Worm (Caenorhabditis elegans) whole organism, late embryonic: Measurements from ENCODE around the gene sir-2.1.

ENCODE experiments used
- ama-1 ChIP-seq: fragments of 150-350 bp; optimal IDR thresholded peaks from 2 replicates; lab custom pipeline; 2014
- elt-2 ChIP-seq: sonication (generic microtip); optimal IDR thresholded peaks from 2 replicates; lab custom pipeline; 2016; ENCODE audit warnings: missing genetic modification reagents, missing genetic modification characterization, missing compliant biosample characterization
- eyg-1 ChIP-seq: sonication (generic microtip); optimal IDR thresholded peaks from 2 replicates; lab custom pipeline; 2016; ENCODE audit warnings: missing genotype, missing genetic modification characterization, missing compliant biosample characterization
- nhr-11 ChIP-seq: fragments of 150-350 bp; optimal IDR thresholded peaks from 2 replicates; lab custom pipeline; 2014; ENCODE audit warnings: missing biosample characterization, missing genetic modification characterization
- pha-4 ChIP-seq: fragments of 150-350 bp; optimal IDR thresholded peaks from 2 replicates; lab custom pipeline; 2018; ENCODE audit warnings: missing biosample characterization, missing genetic modification reagents, missing genetic modification characterization

- TF ChIP-seq eyg-1 (tag; lab: Kevin White, UChicago) (no peak), pha-4 (tag; lab: Kevin White, UChicago) (no peak), elt-2 (tag; lab: Kevin White, UChicago) (peak; percentile 55), nhr-11 (tag; lab: Kevin White, UChicago) (no peak), ama-1 (lab: Kevin White, UChicago) (no peak)
Measured at ce11 chrIV:10388263-10388662, 22.2 kb upstream of the sir-2.1 start, which contains the start of gene R10H10.3.
